Fruit fly (Drosophila melanogaster) whole organism, embryonic: ENCODE data around the gene T48.

Experiments used
- Blimp-1 ChIP-seq: fragments of 200-800 bp; sonication (Bioruptor generic); optimal IDR thresholded peaks from 3 replicates; lab custom pipeline; 2018; ENCODE audit warnings: missing biosample characterization, missing genetic modification characterization, mild to moderate bottlenecking, moderate library complexity, missing genetic modification reagents
- CG12391 ChIP-seq: fragments of 200-800 bp; sonication (Bioruptor generic); optimal IDR thresholded peaks from 3 replicates; lab custom pipeline; 2018; ENCODE audit warnings: missing biosample characterization, mild to moderate bottlenecking, missing genetic modification characterization, moderate library complexity
- CG12659 ChIP-seq: fragments of 200-800 bp; sonication (Bioruptor generic); optimal IDR thresholded peaks from 3 replicates; lab custom pipeline; 2017; ENCODE audit warnings: mild to moderate bottlenecking, missing biosample characterization, missing genetic modification reagents, missing genetic modification characterization
- CG13287 ChIP-seq: fragments of 200-800 bp; sonication (Bioruptor generic); IDR thresholded peaks from 2 replicates; pipeline ENCODE4 v1.3.6; 2022; ENCODE audit warnings: missing biosample characterization, missing genetic modification characterization; ENCODE audit not compliant: partially characterized antibody
- CG13624 ChIP-seq: fragments of 200-800 bp; sonication (Bioruptor generic); optimal IDR thresholded peaks from 2 replicates; lab custom pipeline; 2016; ENCODE audit warnings: missing biosample characterization, missing genetic modification characterization
- CG15601 ChIP-seq: fragments of 200-800 bp; sonication (Bioruptor generic); optimal IDR thresholded peaks from 3 replicates; lab custom pipeline; 2019; ENCODE audit warnings: missing biosample characterization, mild to moderate bottlenecking, missing genetic modification characterization, moderate library complexity
- CG17829 ChIP-seq: fragments of 200-800 bp; optimal IDR thresholded peaks from 2 replicates; lab custom pipeline; 2019; ENCODE audit warnings: missing biosample characterization, mild to moderate bottlenecking, missing genetic modification characterization, moderate library complexity
- CG2116 ChIP-seq: fragments of 200-800 bp; sonication (Bioruptor generic); optimal IDR thresholded peaks from 3 replicates; lab custom pipeline; 2018; ENCODE audit warnings: missing biosample characterization, mild to moderate bottlenecking, missing genetic modification characterization
- CG2202 ChIP-seq: fragments of 200-800 bp; sonication (Bioruptor generic); optimal IDR thresholded peaks from 2 replicates; lab custom pipeline; 2018; ENCODE audit warnings: missing biosample characterization, mild to moderate bottlenecking, missing genetic modification characterization
- CG31441 ChIP-seq: fragments of 200-800 bp; sonication (Bioruptor generic); IDR thresholded peaks from 2 replicates; pipeline ENCODE4 v1.3.6; 2022; ENCODE audit warnings: missing biosample characterization, missing genetic modification characterization
- CG3281 ChIP-seq: fragments of 200-800 bp; sonication (Bioruptor generic); optimal IDR thresholded peaks from 3 replicates; lab custom pipeline; 2017; ENCODE audit warnings: missing biosample characterization, mild to moderate bottlenecking, missing genetic modification characterization
- CG33213 ChIP-seq: fragments of 200-800 bp; sonication (Bioruptor generic); optimal IDR thresholded peaks from 3 replicates; lab custom pipeline; 2016; ENCODE audit warnings: missing biosample characterization, missing genetic modification characterization
- CG34376 ChIP-seq: fragments of 200-800 bp; sonication (Bioruptor generic); optimal IDR thresholded peaks from 2 replicates; lab custom pipeline; 2018; ENCODE audit warnings: missing biosample characterization, mild to moderate bottlenecking, missing genetic modification characterization
- CG34422 ChIP-seq: fragments of 200-800 bp; sonication (Bioruptor generic); IDR thresholded peaks from 3 replicates; pipeline ENCODE4 v1.3.6; 2022; ENCODE audit warnings: missing biosample characterization, missing genetic modification characterization
- CG3847 ChIP-seq: fragments of 200-800 bp; sonication (Bioruptor generic); IDR thresholded peaks from 2 replicates; pipeline ENCODE4 v1.3.6; 2022; ENCODE audit warnings: missing biosample characterization, missing genetic modification characterization
- CG4617 ChIP-seq: fragments of 200-800 bp; sonication (Bioruptor generic); optimal IDR thresholded peaks from 3 replicates; lab custom pipeline; 2016; ENCODE audit warnings: missing biosample characterization, missing genetic modification characterization, borderline replicate concordance
- CG7928 ChIP-seq: fragments of 200-800 bp; sonication (Bioruptor generic); optimal IDR thresholded peaks from 2 replicates; lab custom pipeline; 2017; ENCODE audit warnings: missing biosample characterization, mild to moderate bottlenecking, missing genetic modification characterization
- CG8924 ChIP-seq: fragments of 200-800 bp; optimal IDR thresholded peaks from 3 replicates; lab custom pipeline; 2019; ENCODE audit warnings: missing biosample characterization, mild to moderate bottlenecking, missing genetic modification characterization, moderate library complexity
- D19A ChIP-seq: fragments of 200-800 bp; optimal IDR thresholded peaks from 3 replicates; lab custom pipeline; 2019; ENCODE audit warnings: missing biosample characterization, mild to moderate bottlenecking, missing genetic modification characterization, moderate library complexity
- Dek ChIP-seq: fragments of 200-800 bp; sonication (Bioruptor generic); optimal IDR thresholded peaks from 3 replicates; lab custom pipeline; 2019; ENCODE audit warnings: missing biosample characterization, mild to moderate bottlenecking, missing genetic modification characterization, moderate library complexity
- Dfd ChIP-seq, 2 experiments: fragments of >200 bp; optimal IDR thresholded peaks; 2 replicates each; lab custom pipeline; 2017; ENCODE audit warnings: missing biosample characterization in 2 of 2, missing genetic modification characterization in 2 of 2
- Doc2 ChIP-seq: fragments of 200-800 bp; sonication (Bioruptor generic); IDR thresholded peaks from 2 replicates; pipeline ENCODE4 v1.3.6; 2022; ENCODE audit warnings: missing biosample characterization, missing genetic modification characterization
- Eip74EF ChIP-seq, 2 experiments: fragments of 200-800 bp in 1 of 2; fragments of >200 bp in 1 of 2; sonication (Bioruptor generic) in 1 of 2; optimal IDR thresholded peaks; 2 replicates each; lab custom pipeline; 2017 to 2019; ENCODE audit warnings: missing biosample characterization in 2 of 2, missing genetic modification characterization in 2 of 2, mild to moderate bottlenecking in 1 of 2, moderate library complexity in 1 of 2
- Ets97D ChIP-seq: fragments of 200-800 bp; sonication (Bioruptor generic); optimal IDR thresholded peaks from 3 replicates; lab custom pipeline; 2016; ENCODE audit warnings: missing biosample characterization, missing genetic modification characterization
- Hr78 ChIP-seq, 2 experiments: fragments of 200-800 bp in 1 of 2; fragments of >200 bp in 1 of 2; sonication (Bioruptor generic) in 1 of 2; optimal IDR thresholded peaks; 2 replicates each; lab custom pipeline; 2017 to 2019; ENCODE audit warnings: missing biosample characterization in 2 of 2, missing genetic modification characterization in 2 of 2, mild to moderate bottlenecking in 1 of 2, moderate library complexity in 1 of 2
- Lhr ChIP-seq: fragments of 200-800 bp; sonication (Bioruptor generic); optimal IDR thresholded peaks from 3 replicates; lab custom pipeline; 2017; ENCODE audit warnings: mild to moderate bottlenecking, missing biosample characterization, missing genetic modification reagents, missing genetic modification characterization
- Med ChIP-seq: fragments of 200-800 bp; sonication (Bioruptor generic); peaks from one replicate; lab custom pipeline; 2016; ENCODE audit warnings: missing biosample characterization, missing genetic modification characterization, mild to moderate bottlenecking, inconsistent platforms, moderate library complexity
- Neu2 ChIP-seq: fragments of 200-800 bp; sonication (Bioruptor generic); optimal IDR thresholded peaks from 3 replicates; lab custom pipeline; 2016; ENCODE audit warnings: missing biosample characterization, missing genetic modification characterization, borderline replicate concordance
- Opbp ChIP-seq: fragments of 200-800 bp; sonication (Bioruptor generic); IDR thresholded peaks from 3 replicates; pipeline ENCODE4 v1.3.6; 2022; ENCODE audit warnings: missing biosample characterization, missing genetic modification characterization; ENCODE audit not compliant: partially characterized antibody
- PHDP ChIP-seq: fragments of 200-800 bp; sonication (Bioruptor generic); optimal IDR thresholded peaks from 3 replicates; lab custom pipeline; 2018; ENCODE audit warnings: missing biosample characterization, mild to moderate bottlenecking, missing genetic modification characterization, moderate library complexity
- Pdp1 ChIP-seq, 2 experiments: fragments of 200-800 bp; sonication (Bioruptor generic); optimal IDR thresholded peaks; 3 replicates each; lab custom pipeline; 2016; ENCODE audit warnings: missing biosample characterization in 2 of 2, missing genetic modification characterization in 2 of 2, mild to moderate bottlenecking in 1 of 2, moderate library complexity in 1 of 2
- Stat92E ChIP-seq, 3 experiments: fragments of >200 bp in 2 of 3; fragments of 200-800 bp in 1 of 3; sonication (Bioruptor generic) in 1 of 3; optimal IDR thresholded peaks; 2 replicates each; lab custom pipeline; 2017 to 2019; ENCODE audit warnings: missing biosample characterization in 3 of 3, missing genetic modification characterization in 3 of 3, mild to moderate bottlenecking in 1 of 3, moderate library complexity in 1 of 3
- YL-1 ChIP-seq: fragments of 200-800 bp; sonication (Bioruptor generic); optimal IDR thresholded peaks from 3 replicates; lab custom pipeline; 2017; ENCODE audit warnings: missing biosample characterization, mild to moderate bottlenecking, missing genetic modification characterization
- chinmo ChIP-seq: fragments of 200-800 bp; sonication (Bioruptor generic); IDR thresholded peaks from 4 replicates; pipeline ENCODE4 v1.3.6; 2022; ENCODE audit warnings: missing biosample characterization, missing genetic modification characterization; ENCODE audit not compliant: partially characterized antibody
- corto ChIP-seq: fragments of 200-800 bp; sonication (Bioruptor generic); optimal IDR thresholded peaks from 2 replicates; lab custom pipeline; 2016; ENCODE audit warnings: missing biosample characterization, mild to moderate bottlenecking, missing genetic modification characterization, moderate library complexity
- ken ChIP-seq: fragments of 200-800 bp; sonication (Bioruptor generic); IDR thresholded peaks from 3 replicates; pipeline ENCODE4 v1.3.6; 2022; ENCODE audit warnings: missing biosample characterization, missing genetic modification characterization
- nmo ChIP-seq: fragments of 200-800 bp; sonication (Bioruptor generic); optimal IDR thresholded peaks from 2 replicates; lab custom pipeline; 2018; ENCODE audit warnings: missing biosample characterization, mild to moderate bottlenecking, missing genetic modification characterization, moderate library complexity
- phol ChIP-seq: fragments of 200-800 bp; sonication (Bioruptor generic); optimal IDR thresholded peaks from 3 replicates; lab custom pipeline; 2018; ENCODE audit warnings: missing biosample characterization, mild to moderate bottlenecking, missing genetic modification characterization, moderate library complexity
- pzg ChIP-seq: fragments of 200-800 bp; sonication (Bioruptor generic); optimal IDR thresholded peaks from 3 replicates; lab custom pipeline; 2018; ENCODE audit warnings: missing biosample characterization, mild to moderate bottlenecking, missing genetic modification characterization, moderate library complexity
- sens ChIP-seq: fragments of 200-800 bp; sonication (Bioruptor generic); peaks from one replicate; lab custom pipeline; 2016; ENCODE audit warnings: missing biosample characterization, missing genetic modification characterization
- sima ChIP-seq: fragments of 200-800 bp; sonication (Bioruptor generic); optimal IDR thresholded peaks from 2 replicates; lab custom pipeline; 2016; ENCODE audit warnings: missing biosample characterization, missing genetic modification characterization
- sob ChIP-seq: fragments of 200-800 bp; sonication (Bioruptor generic); IDR thresholded peaks from 2 replicates; pipeline ENCODE4 v1.3.6; 2022; ENCODE audit warnings: missing biosample characterization, missing genetic modification characterization
- ssp ChIP-seq: fragments of 200-800 bp; sonication (Bioruptor generic); IDR thresholded peaks from 2 replicates; pipeline ENCODE4 v1.3.6; 2022; ENCODE audit warnings: missing biosample characterization, missing genetic modification characterization
- stwl ChIP-seq: fragments of 200-800 bp; sonication (Bioruptor generic); optimal IDR thresholded peaks from 3 replicates; lab custom pipeline; 2018; ENCODE audit warnings: missing biosample characterization, mild to moderate bottlenecking, missing genetic modification characterization, moderate library complexity
- tap ChIP-seq: fragments of 200-800 bp; optimal IDR thresholded peaks from 3 replicates; lab custom pipeline; 2019; ENCODE audit warnings: missing biosample characterization, mild to moderate bottlenecking, missing genetic modification characterization, moderate library complexity
- tin ChIP-seq: fragments of 200-800 bp; sonication (Bioruptor generic); optimal IDR thresholded peaks from 3 replicates; lab custom pipeline; 2016; ENCODE audit warnings: missing biosample characterization, missing genetic modification characterization
- trem ChIP-seq: fragments of 200-800 bp; optimal IDR thresholded peaks from 3 replicates; lab custom pipeline; 2019; ENCODE audit warnings: missing biosample characterization, mild to moderate bottlenecking, missing genetic modification characterization, moderate library complexity
- vvl ChIP-seq: fragments of 200-800 bp; sonication (Bioruptor generic); IDR thresholded peaks from 2 replicates; pipeline ENCODE4 v1.3.6; 2022; ENCODE audit warnings: missing biosample characterization, missing genetic modification characterization

T48 gene

DNA sequence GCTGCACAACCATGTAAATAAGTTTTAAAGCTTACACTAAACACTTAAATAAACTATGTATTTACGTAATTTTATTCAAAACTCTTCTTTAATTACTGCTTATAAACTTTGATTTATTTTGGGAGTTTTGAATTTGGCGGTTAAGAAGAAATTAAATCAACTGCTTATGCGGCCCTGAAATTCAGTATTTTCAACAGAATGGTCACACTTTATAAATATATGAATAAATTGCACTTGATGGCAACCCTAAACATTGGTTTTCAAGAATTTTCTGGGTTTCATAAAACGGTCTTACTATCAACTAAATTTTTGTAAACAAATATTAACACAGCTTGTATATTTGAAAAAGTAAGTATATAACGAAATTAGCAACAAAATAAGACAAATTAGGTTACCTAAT lies 63.7 kb downstream of the T48 start, which contains the start of gene CG14252 (continued):
- TF ChIP-seq Dek: peak; percentile 11
- TF ChIP-seq CG34376 (GFP tag; lab: Kevin White, UChicago): peak; percentile 29
- peak; percentile 18; the same call in 1 of the 2 replicates for TF ChIP-seq sob
- TF ChIP-seq Ets97D: peak; percentile 74
- TF ChIP-seq CG7928: peak; percentile 97
- no peak for TF ChIP-seq CG2202
- TF ChIP-seq D19A (tag; lab: Kevin White, UChicago): no peak
- TF ChIP-seq CG33213 (GFP tag; lab: Kevin White, UChicago): peak; percentile 65
- peak; percentile 89 for TF ChIP-seq vvl (GFP tag; lab: Robert Waterston, UW)
- TF ChIP-seq phol: peak; percentile 45
- TF ChIP-seq YL-1 (GFP tag; lab: Kevin White, UChicago): peak; percentile 55
- TF ChIP-seq pzg (GFP tag; lab: Kevin White, UChicago): peak; percentile 97
- TF ChIP-seq CG4617 (GFP tag; lab: Kevin White, UChicago): peak; percentile 36
- peak in 1 of 2 experiments; percentile 25 for TF ChIP-seq Eip74EF (GFP tag; optimal IDR thresholded peaks at IDR 0.05; lab: Kevin White, UChicago)
- no peak for TF ChIP-seq sima
- TF ChIP-seq Stat92E (GFP tag; optimal IDR thresholded peaks at IDR 0.05; lab: Kevin White, UChicago): peak in 1 of 3 experiments; percentile 79
- TF ChIP-seq stwl: peak; percentile 97
- TF ChIP-seq Neu2 (GFP tag; lab: Kevin White, UChicago): no peak
- TF ChIP-seq Lhr (GFP tag; lab: Kevin White, UChicago): peak; percentile 47
- peak; percentile 17 for TF ChIP-seq CG8924 (tag; lab: Kevin White, UChicago)
- no peak for TF ChIP-seq corto
- TF ChIP-seq CG13287 (GFP tag; lab: Robert Waterston, UW): peak; percentile 31; the same call in 1 of the 2 replicates
- peak; percentile 52; the same call in 1 of the 3 replicates for TF ChIP-seq Opbp (GFP tag; lab: Robert Waterston, UW)
- peak in 1 of 2 experiments; percentile 71 for TF ChIP-seq Pdp1 (GFP tag; optimal IDR thresholded peaks at IDR 0.05; lab: Kevin White, UChicago)
- peak; percentile 61 for TF ChIP-seq CG15601
- peak; percentile 72 for TF ChIP-seq trem (tag; lab: Kevin White, UChicago)
- peak; percentile 1 for TF ChIP-seq tap (tag; lab: Kevin White, UChicago)
- no peak for TF ChIP-seq Hr78 (GFP tag; optimal IDR thresholded peaks at IDR 0.05; lab: Kevin White, UChicago)
- TF ChIP-seq CG12391 (tag; lab: Kevin White, UChicago): peak; percentile 41
- TF ChIP-seq sens (GFP tag; lab: Kevin White, UChicago): peak; percentile 89
- TF ChIP-seq CG3281: peak; percentile 76
- no peak for TF ChIP-seq ken
- 0 out of 4 replicates have a peak, but pooled peaks have one; percentile 23 for TF ChIP-seq chinmo
- TF ChIP-seq CG31441 (GFP tag; lab: Robert Waterston, UW): no peak
- peak; percentile 48 for TF ChIP-seq CG2116 (GFP tag; lab: Kevin White, UChicago)
- TF ChIP-seq PHDP (tag; lab: Kevin White, UChicago): peak; percentile 7
- 0 out of 2 replicates have a peak, but pooled peaks have one; percentile 6 for TF ChIP-seq ssp
- no peak for TF ChIP-seq Doc2 (GFP tag; lab: Robert Waterston, UW)
- TF ChIP-seq nmo (GFP tag; lab: Kevin White, UChicago): peak; percentile 63
- TF ChIP-seq CG34422 (GFP tag; lab: Robert Waterston, UW): no peak
- TF ChIP-seq tin (GFP tag; lab: Kevin White, UChicago): peak; percentile 8
- no peak for TF ChIP-seq Dfd (GFP tag; optimal IDR thresholded peaks at IDR 0.05; lab: Kevin White, UChicago)
- peak; percentile 61 for TF ChIP-seq CG17829
- peak; percentile 7 for TF ChIP-seq Blimp-1 (GFP tag; lab: Kevin White, UChicago)
- TF ChIP-seq CG12659 (GFP tag; lab: Kevin White, UChicago): peak; percentile 26
- TF ChIP-seq CG13624: peak; percentile 16
- TF ChIP-seq Med: peak; percentile 77
- TF ChIP-seq CG3847: peak; percentile 60
